Fruit fly (Drosophila melanogaster) whole organism, embryonic: ENCODE measurements around the gene alpha-PheRS.

ENCODE experiments used
- Abd-B ChIP-seq: fragments of 200-800 bp; sonication (Bioruptor generic); optimal IDR thresholded peaks from 2 replicates; lab custom pipeline; 2018; ENCODE audit warnings: missing biosample characterization, mild to moderate bottlenecking, missing genetic modification characterization, moderate library complexity
- BEAF-32 ChIP-seq: fragments of 200-800 bp; sonication (Bioruptor generic); optimal IDR thresholded peaks from 3 replicates; lab custom pipeline; 2017; ENCODE audit warnings: missing biosample characterization, missing genetic modification characterization, mild to moderate bottlenecking, moderate library complexity, missing genetic modification reagents
- CG10209 ChIP-seq: fragments of 200-800 bp; sonication (Bioruptor generic); optimal IDR thresholded peaks from 3 replicates; lab custom pipeline; 2017; ENCODE audit warnings: missing biosample characterization, mild to moderate bottlenecking, missing genetic modification characterization, missing genetic modification reagents
- CG10543 ChIP-seq: fragments of 200-800 bp; sonication (Bioruptor generic); optimal IDR thresholded peaks from 3 replicates; lab custom pipeline; 2017; ENCODE audit warnings: missing biosample characterization, mild to moderate bottlenecking, missing genetic modification characterization, moderate library complexity
- CG10565 ChIP-seq: fragments of 200-800 bp; sonication (Bioruptor generic); optimal IDR thresholded peaks from 3 replicates; lab custom pipeline; 2016; ENCODE audit warnings: missing biosample characterization, mild to moderate bottlenecking, missing genetic modification characterization
- CG11695 ChIP-seq: fragments of 200-800 bp; sonication (Bioruptor generic); IDR thresholded peaks from 3 replicates; pipeline ENCODE4 v1.3.6; 2022; ENCODE audit warnings: missing biosample characterization, missing genetic modification characterization
- CG12071 ChIP-seq: fragments of 200-800 bp; sonication (Bioruptor generic); optimal IDR thresholded peaks from 3 replicates; lab custom pipeline; 2018; ENCODE audit warnings: missing biosample characterization, mild to moderate bottlenecking, missing genetic modification characterization
- CG12942 ChIP-seq: fragments of 200-800 bp; sonication (Bioruptor generic); optimal IDR thresholded peaks from 3 replicates; lab custom pipeline; 2016; ENCODE audit warnings: missing biosample characterization, missing genetic modification characterization
- CG14860 ChIP-seq: fragments of 200-800 bp; sonication (Bioruptor generic); IDR thresholded peaks from 3 replicates; pipeline ENCODE4 v1.3.6; 2022; ENCODE audit warnings: missing biosample characterization, missing genetic modification characterization; ENCODE audit not compliant: partially characterized antibody
- CG1529 ChIP-seq: fragments of 200-800 bp; sonication (Bioruptor generic); optimal IDR thresholded peaks from 3 replicates; lab custom pipeline; 2018; ENCODE audit warnings: missing biosample characterization, missing genetic modification characterization
- CG16815 ChIP-seq: fragments of 200-800 bp; sonication (Bioruptor generic); optimal IDR thresholded peaks from 3 replicates; lab custom pipeline; 2017; ENCODE audit warnings: missing biosample characterization, mild to moderate bottlenecking, missing genetic modification characterization
- CG2120 ChIP-seq: fragments of 200-800 bp; sonication (Bioruptor generic); optimal IDR thresholded peaks from 3 replicates; lab custom pipeline; 2016; ENCODE audit warnings: missing biosample characterization, missing genetic modification characterization
- CG2129 ChIP-seq: fragments of 200-800 bp; sonication (Bioruptor generic); IDR thresholded peaks from 2 replicates; pipeline ENCODE4 v1.3.6; 2022; ENCODE audit warnings: missing biosample characterization, missing genetic modification characterization; ENCODE audit not compliant: partially characterized antibody
- CG30020 ChIP-seq: fragments of 200-800 bp; optimal IDR thresholded peaks from 2 replicates; lab custom pipeline; 2019; ENCODE audit warnings: missing biosample characterization, mild to moderate bottlenecking, missing genetic modification characterization, moderate library complexity
- CG31224 ChIP-seq: fragments of 200-800 bp; sonication (Bioruptor generic); IDR thresholded peaks from 2 replicates; pipeline ENCODE4 v1.3.6; 2022; ENCODE audit warnings: missing biosample characterization, missing genetic modification characterization
- CG3163 ChIP-seq: fragments of 200-800 bp; sonication (Bioruptor generic); optimal IDR thresholded peaks from 3 replicates; lab custom pipeline; 2016; ENCODE audit warnings: missing biosample characterization, missing genetic modification characterization
- CG4282 ChIP-seq: fragments of 200-800 bp; sonication (Bioruptor generic); optimal IDR thresholded peaks from 2 replicates; lab custom pipeline; 2016; ENCODE audit warnings: missing biosample characterization, missing genetic modification characterization
- CG4730 ChIP-seq: fragments of 200-800 bp; sonication (Bioruptor generic); IDR thresholded peaks from 2 replicates; pipeline ENCODE4 v1.3.6; 2022; ENCODE audit warnings: missing biosample characterization, missing genetic modification characterization
- CG4820 ChIP-seq: fragments of 200-800 bp; sonication (Bioruptor generic); optimal IDR thresholded peaks from 3 replicates; lab custom pipeline; 2016; ENCODE audit warnings: missing biosample characterization, missing genetic modification characterization
- CG6765 ChIP-seq: fragments of 200-800 bp; sonication (Bioruptor generic); optimal IDR thresholded peaks from 3 replicates; lab custom pipeline; 2017; ENCODE audit warnings: missing biosample characterization, mild to moderate bottlenecking, missing genetic modification characterization
- CG8281 ChIP-seq: fragments of 200-800 bp; sonication (Bioruptor generic); optimal IDR thresholded peaks from 2 replicates; lab custom pipeline; 2018; ENCODE audit warnings: missing biosample characterization, mild to moderate bottlenecking, missing genetic modification characterization, moderate library complexity
- CG8359 ChIP-seq: fragments of 200-800 bp; sonication (Bioruptor generic); optimal IDR thresholded peaks from 2 replicates; lab custom pipeline; 2017; ENCODE audit warnings: missing biosample characterization, mild to moderate bottlenecking, missing genetic modification characterization, borderline replicate concordance
- CG9437 ChIP-seq: fragments of 200-800 bp; sonication (Bioruptor generic); optimal IDR thresholded peaks from 2 replicates; lab custom pipeline; 2018; ENCODE audit warnings: missing biosample characterization, mild to moderate bottlenecking, missing genetic modification characterization
- CG9797 ChIP-seq: fragments of 200-800 bp; sonication (Bioruptor generic); optimal IDR thresholded peaks from 3 replicates; lab custom pipeline; 2018; ENCODE audit warnings: missing biosample characterization, mild to moderate bottlenecking, missing genetic modification characterization
- CTCF ChIP-seq: fragments of 200-800 bp; sonication (Bioruptor generic); optimal IDR thresholded peaks from 2 replicates; lab custom pipeline; 2017; ENCODE audit warnings: missing biosample characterization, mild to moderate bottlenecking, missing genetic modification characterization, moderate library complexity
- D19A ChIP-seq: fragments of 200-800 bp; optimal IDR thresholded peaks from 3 replicates; lab custom pipeline; 2019; ENCODE audit warnings: missing biosample characterization, mild to moderate bottlenecking, missing genetic modification characterization, moderate library complexity
- Deaf1 ChIP-seq: fragments of 200-800 bp; optimal IDR thresholded peaks from 3 replicates; lab custom pipeline; 2019; ENCODE audit warnings: missing biosample characterization, mild to moderate bottlenecking, missing genetic modification characterization, moderate library complexity
- Eip74EF ChIP-seq, 2 experiments: fragments of 200-800 bp in 1 of 2; fragments of >200 bp in 1 of 2; sonication (Bioruptor generic) in 1 of 2; optimal IDR thresholded peaks; 2 replicates each; lab custom pipeline; 2017 to 2019; ENCODE audit warnings: missing biosample characterization in 2 of 2, missing genetic modification characterization in 2 of 2, mild to moderate bottlenecking in 1 of 2, moderate library complexity in 1 of 2
- GATAe ChIP-seq: fragments of 200-800 bp; sonication (Bioruptor generic); conservative IDR thresholded peaks from 2 replicates; pipeline ENCODE4 v1.3.6; 2022; ENCODE audit warnings: missing biosample characterization, missing genetic modification characterization
- Hey ChIP-seq: fragments of 200-800 bp; sonication (Bioruptor generic); optimal IDR thresholded peaks from 3 replicates; lab custom pipeline; 2018; ENCODE audit warnings: missing biosample characterization, mild to moderate bottlenecking, missing genetic modification characterization
- HmgZ ChIP-seq: fragments of 200-800 bp; sonication (Bioruptor generic); optimal IDR thresholded peaks from 2 replicates; lab custom pipeline; 2018; ENCODE audit warnings: missing biosample characterization, mild to moderate bottlenecking, missing genetic modification characterization
- Kr ChIP-seq: fragments of 200-800 bp; sonication (Bioruptor generic); optimal IDR thresholded peaks from 2 replicates; lab custom pipeline; 2017; ENCODE audit warnings: missing biosample characterization, mild to moderate bottlenecking, missing genetic modification characterization
- Lpt ChIP-seq: fragments of >200 bp; optimal IDR thresholded peaks from 2 replicates; lab custom pipeline; 2018; ENCODE audit warnings: missing biosample characterization, missing genetic modification characterization
- Nf-YC ChIP-seq: fragments of 200-800 bp; optimal IDR thresholded peaks from 3 replicates; lab custom pipeline; 2019; ENCODE audit warnings: missing biosample characterization, mild to moderate bottlenecking, missing genetic modification characterization, moderate library complexity
- Sox100B ChIP-seq: fragments of 200-800 bp; sonication (Bioruptor generic); optimal IDR thresholded peaks from 3 replicates; lab custom pipeline; 2018; ENCODE audit warnings: missing biosample characterization, mild to moderate bottlenecking, missing genetic modification characterization
- TFAM ChIP-seq: fragments of 200-800 bp; sonication (Bioruptor generic); optimal IDR thresholded peaks from 2 replicates; lab custom pipeline; 2017; ENCODE audit warnings: missing biosample characterization, missing genetic modification characterization, inconsistent platforms
- al ChIP-seq: fragments of 200-800 bp; sonication (Bioruptor generic); IDR thresholded peaks from 2 replicates; pipeline ENCODE4 v1.3.6; 2022; ENCODE audit warnings: missing biosample characterization, missing genetic modification characterization
- ara ChIP-seq: fragments of 200-800 bp; sonication (Bioruptor generic); IDR thresholded peaks from 2 replicates; pipeline ENCODE4 v1.3.6; 2022; ENCODE audit warnings: missing biosample characterization, missing genetic modification characterization
- ash1 ChIP-seq: fragments of 200-800 bp; sonication (Bioruptor generic); optimal IDR thresholded peaks from 2 replicates; lab custom pipeline; 2018; ENCODE audit warnings: missing biosample characterization, mild to moderate bottlenecking, missing genetic modification characterization
- gfzf ChIP-seq: fragments of 200-800 bp; sonication (Bioruptor generic); optimal IDR thresholded peaks from 2 replicates; lab custom pipeline; 2016; ENCODE audit warnings: missing biosample characterization, mild to moderate bottlenecking, missing genetic modification characterization, moderate library complexity
- ham ChIP-seq: fragments of 200-800 bp; sonication (Bioruptor generic); IDR thresholded peaks from 2 replicates; pipeline ENCODE4 v1.3.6; 2022; ENCODE audit warnings: missing biosample characterization, missing genetic modification characterization
- hkb ChIP-seq, 2 experiments: fragments of 200-800 bp in 1 of 2; fragments of >200 bp in 1 of 2; sonication (Bioruptor generic) in 1 of 2; IDR thresholded peaks in 1 of 2; optimal IDR thresholded peaks in 1 of 2; 2 replicates each; pipeline versions ENCODE4 v1.3.6 to Lab custom; 2017 to 2022; ENCODE audit warnings: missing biosample characterization in 1 of 2, missing genetic modification characterization in 1 of 2
- phol ChIP-seq: fragments of 200-800 bp; sonication (Bioruptor generic); optimal IDR thresholded peaks from 3 replicates; lab custom pipeline; 2018; ENCODE audit warnings: missing biosample characterization, mild to moderate bottlenecking, missing genetic modification characterization, moderate library complexity
- pita ChIP-seq: fragments of 200-800 bp; sonication (Bioruptor generic); optimal IDR thresholded peaks from 2 replicates; lab custom pipeline; 2017; ENCODE audit warnings: missing biosample characterization, mild to moderate bottlenecking, missing genetic modification characterization
- ranshi ChIP-seq: fragments of 200-800 bp; sonication (Bioruptor generic); IDR thresholded peaks from 2 replicates; pipeline ENCODE4 v1.3.6; 2022; ENCODE audit warnings: missing biosample characterization, missing genetic modification characterization
- sens ChIP-seq: fragments of 200-800 bp; sonication (Bioruptor generic); peaks from one replicate; lab custom pipeline; 2016; ENCODE audit warnings: missing biosample characterization, missing genetic modification characterization
- sisA ChIP-seq: fragments of 200-800 bp; sonication (Bioruptor generic); IDR thresholded peaks from 2 replicates; pipeline ENCODE4 v1.3.6; 2022; ENCODE audit warnings: missing biosample characterization, missing genetic modification characterization
- slbo ChIP-seq: fragments of 200-800 bp; sonication (Bioruptor generic); IDR thresholded peaks from 2 replicates; pipeline ENCODE4 v1.3.6; 2022; ENCODE audit warnings: missing biosample characterization, missing genetic modification characterization
- tio ChIP-seq: fragments of 200-800 bp; sonication (Bioruptor generic); optimal IDR thresholded peaks from 2 replicates; lab custom pipeline; 2017; ENCODE audit warnings: missing biosample characterization, missing genetic modification characterization, inconsistent platforms
- tna ChIP-seq: fragments of 200-800 bp; sonication (Bioruptor generic); IDR thresholded peaks from 2 replicates; pipeline ENCODE4 v1.3.6; 2022; ENCODE audit warnings: missing biosample characterization, missing genetic modification characterization; ENCODE audit not compliant: partially characterized antibody
- wdn ChIP-seq: fragments of 200-800 bp; sonication (Bioruptor generic); IDR thresholded peaks from 2 replicates; pipeline ENCODE4 v1.3.6; 2022; ENCODE audit warnings: missing biosample characterization, missing genetic modification characterization

alpha-PheRS gene

dm6 chrX:8112715-8113114 is 32.7 kb downstream of the alpha-PheRS start (continued):
- no peak for TF ChIP-seq HmgZ (tag; lab: Kevin White, UChicago)
- TF ChIP-seq CG8359 (GFP tag; lab: Kevin White, UChicago) = no peak
- TF ChIP-seq GATAe = peak; percentile 70
- 0 out of 3 replicates have a peak, but pooled peaks have one; percentile 28 for TF ChIP-seq CG11695 (GFP tag; lab: Robert Waterston, UW)
- peak; percentile 47 for TF ChIP-seq sens (GFP tag; lab: Kevin White, UChicago)
- no peak for TF ChIP-seq CG9437 (GFP tag; lab: Kevin White, UChicago)
- TF ChIP-seq pita (GFP tag; lab: Kevin White, UChicago) = no peak
- no peak for TF ChIP-seq Deaf1 (tag; lab: Kevin White, UChicago)
- TF ChIP-seq Abd-B (GFP tag; lab: Kevin White, UChicago) = peak; percentile 42
- no peak for TF ChIP-seq CG31224 (GFP tag; lab: Robert Waterston, UW)
- TF ChIP-seq CG12071 (GFP tag; lab: Kevin White, UChicago) = no peak
- no peak for TF ChIP-seq CG4282 (GFP tag; lab: Kevin White, UChicago)
- TF ChIP-seq phol (tag; lab: Kevin White, UChicago) = no peak
- no peak for TF ChIP-seq Lpt (GFP tag; lab: Kevin White, UChicago)
- no peak for TF ChIP-seq Nf-YC (tag; lab: Kevin White, UChicago)
- no peak for TF ChIP-seq CG2129 (GFP tag; lab: Robert Waterston, UW)
- TF ChIP-seq tna = no peak
- no peak for TF ChIP-seq CG10543 (GFP tag; lab: Kevin White, UChicago)
- TF ChIP-seq CG1529 = no peak
- TF ChIP-seq ranshi (GFP tag; lab: Robert Waterston, UW) = peak; percentile 15; the same call in 1 of the 2 replicates
- TF ChIP-seq CG10565 (GFP tag; lab: Kevin White, UChicago) = no peak
- no peak for TF ChIP-seq CG16815 (GFP tag; lab: Kevin White, UChicago)
- no peak for TF ChIP-seq CG12942 (GFP tag; lab: Kevin White, UChicago)
- TF ChIP-seq tio (GFP tag; lab: Kevin White, UChicago) = no peak
- no peak for TF ChIP-seq Hey (tag; lab: Kevin White, UChicago)
- TF ChIP-seq CG3163 (GFP tag; lab: Kevin White, UChicago) = no peak
- TF ChIP-seq CG4820 (GFP tag; lab: Kevin White, UChicago) = no peak
- no peak for TF ChIP-seq CG14860 (GFP tag; lab: Robert Waterston, UW)
- TF ChIP-seq BEAF-32 = no peak
- no peak for TF ChIP-seq ara (GFP tag; lab: Robert Waterston, UW)
- TF ChIP-seq hkb (optimal IDR thresholded peaks at IDR 0.05; lab: Kevin White, UChicago) = no peak
- TF ChIP-seq hkb (GFP tag; IDR thresholded peaks at IDR 0.05; lab: Robert Waterston, UW) = peak; percentile 39; the same call in 1 of the 2 replicates
- TF ChIP-seq wdn (GFP tag; lab: Robert Waterston, UW) = 0 out of 2 replicates have a peak, but pooled peaks have one; percentile 22
- no peak for TF ChIP-seq D19A (tag; lab: Kevin White, UChicago)
- peak; percentile 75 for TF ChIP-seq slbo (GFP tag; lab: Robert Waterston, UW)
- peak; percentile 21 for TF ChIP-seq CG6765
- no peak for TF ChIP-seq ash1
- TF ChIP-seq sisA (GFP tag; lab: Robert Waterston, UW) = no peak
- TF ChIP-seq TFAM (GFP tag; lab: Kevin White, UChicago) = no peak
- no peak for TF ChIP-seq CG9797 (GFP tag; lab: Kevin White, UChicago)
- TF ChIP-seq CTCF (GFP tag; lab: Kevin White, UChicago) = no peak
- no peak for TF ChIP-seq Kr (GFP tag; lab: Kevin White, UChicago)
- TF ChIP-seq CG4730 (GFP tag; lab: Robert Waterston, UW) = no peak
- 0 out of 2 replicates have a peak, but pooled peaks have one; percentile 14 for TF ChIP-seq ham
- TF ChIP-seq al (GFP tag; lab: Robert Waterston, UW) = peak; percentile 47
- no peak for TF ChIP-seq gfzf (GFP tag; lab: Kevin White, UChicago)
- peak; percentile 55 for TF ChIP-seq CG2120 (GFP tag; lab: Kevin White, UChicago)
- no peak for TF ChIP-seq Sox100B (GFP tag; lab: Kevin White, UChicago)
- no peak for TF ChIP-seq CG30020 (tag; lab: Kevin White, UChicago)
- TF ChIP-seq Eip74EF (GFP tag; optimal IDR thresholded peaks at IDR 0.05; lab: Kevin White, UChicago) = no peak
- TF ChIP-seq CG10209 = peak; percentile 35
- no peak for TF ChIP-seq CG8281 (tag; lab: Kevin White, UChicago)
